Worm (Caenorhabditis elegans): ENCODE results near the gene M03F8.6.

DNA sequence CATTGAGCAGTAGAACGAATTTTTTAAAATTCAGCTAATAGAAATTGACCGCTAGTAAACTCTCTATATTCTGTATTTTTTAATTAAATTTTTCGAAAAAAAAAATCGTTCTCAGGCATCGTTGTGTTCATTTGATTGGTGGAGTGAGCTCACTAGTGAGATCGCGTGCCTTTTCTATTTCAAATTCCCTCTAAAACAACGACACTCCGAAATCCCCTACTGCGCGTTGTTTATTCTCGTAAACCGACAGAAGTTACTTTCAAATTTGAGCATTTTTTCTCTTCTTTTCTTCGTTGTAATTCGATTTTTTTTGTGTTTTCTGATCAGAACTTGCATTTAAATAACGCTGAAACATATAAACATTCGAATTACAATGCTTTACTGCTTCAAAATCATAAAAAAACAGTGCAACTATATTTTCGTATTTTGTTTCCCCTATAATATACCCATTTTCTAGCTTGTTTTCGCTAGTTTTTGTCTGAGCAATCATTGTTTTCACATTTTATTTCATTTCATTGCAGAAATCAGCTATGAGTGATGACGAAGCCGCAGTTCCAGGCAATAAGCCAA lies 15.1 kb downstream of the M03F8.6 start, which contains the start of gene syf-3:
- TF ChIP-seq Y5F2A.4 (GFP tag; optimal IDR thresholded peaks at IDR 0.05) (no peak), mep-1 (tag; optimal IDR thresholded peaks at IDR 0.05) (no peak), spr-3 (GFP tag; optimal IDR thresholded peaks at IDR 0.05) (no peak), lin-29 (GFP tag; IDR thresholded peaks at IDR 0.05) (no peak), lsy-2 (tag; optimal IDR thresholded peaks at IDR 0.05) (no peak), dmd-8 (GFP tag; IDR thresholded peaks at IDR 0.05) (no peak), mdl-1 (tag; optimal IDR thresholded peaks at IDR 0.05) (no peak), zip-11 (GFP tag; IDR thresholded peaks at IDR 0.05) (no peak), tag-97 (GFP tag; IDR thresholded peaks at IDR 0.05) (no peak), ceh-82 (tag; optimal IDR thresholded peaks at IDR 0.05) (no peak), lin-39 (tag; optimal IDR thresholded peaks at IDR 0.05) (no peak), ztf-11 (tag; optimal IDR thresholded peaks at IDR 0.05) (no peak)
